Worm (Caenorhabditis elegans) whole organism, mixed stage, embryonic: ENCODE measurements around the gene F10D7.5.
A peak's percentile ranks its signal among the peaks of the same experiment; 100 is the strongest.

Experiments
- M03D4.4 ChIP-seq: sonication (generic microtip); optimal IDR thresholded peaks from 2 replicates; lab custom pipeline; 2017; ENCODE audit warnings: mild to moderate bottlenecking, missing genetic modification characterization, missing compliant biosample characterization
- bed-3 ChIP-seq: fragments of 200-800 bp; sonication (Bioruptor generic); optimal IDR thresholded peaks from 3 replicates; lab custom pipeline; 2018; ENCODE audit warnings: mild to moderate bottlenecking, missing genetic modification characterization, moderate library complexity, missing compliant biosample characterization
- blmp-1 ChIP-seq: fragments of 150-350 bp; optimal IDR thresholded peaks from 2 replicates; lab custom pipeline; 2014; ENCODE audit warnings: missing biosample characterization, missing genetic modification characterization
- ceh-39 ChIP-seq: fragments of 150-350 bp; optimal IDR thresholded peaks from 2 replicates; lab custom pipeline; 2014; ENCODE audit warnings: missing biosample characterization, missing genetic modification characterization
- ceh-43 ChIP-seq: fragments of 200-800 bp; sonication (Bioruptor generic); optimal IDR thresholded peaks from 2 replicates; lab custom pipeline; 2018; ENCODE audit warnings: mild to moderate bottlenecking, missing genetic modification characterization, moderate library complexity, missing compliant biosample characterization
- ceh-83 ChIP-seq: fragments of 200-800 bp; sonication (Bioruptor generic); optimal IDR thresholded peaks from 2 replicates; lab custom pipeline; 2018; ENCODE audit warnings: mild to moderate bottlenecking, missing genetic modification characterization, missing compliant biosample characterization
- ces-1 ChIP-seq: fragments of 150-350 bp; optimal IDR thresholded peaks from 2 replicates; lab custom pipeline; 2014; ENCODE audit warnings: missing biosample characterization, missing genetic modification reagents, missing genetic modification characterization
- cnd-1 ChIP-seq: fragments of 200-800 bp; sonication (Bioruptor generic); optimal IDR thresholded peaks from 2 replicates; lab custom pipeline; 2018; ENCODE audit warnings: mild to moderate bottlenecking, missing genetic modification characterization, missing compliant biosample characterization
- drap-1 ChIP-seq: fragments of 200-800 bp; sonication (Bioruptor generic); optimal IDR thresholded peaks from 3 replicates; lab custom pipeline; 2018; ENCODE audit warnings: mild to moderate bottlenecking, missing genetic modification characterization, missing compliant biosample characterization
- elt-1 ChIP-seq: sonication (generic microtip); optimal IDR thresholded peaks from 2 replicates; lab custom pipeline; 2017; ENCODE audit warnings: missing genetic modification characterization, mild to moderate bottlenecking, missing compliant biosample characterization, antibody characterized with exemption, moderate library complexity, borderline replicate concordance; ENCODE audit not compliant: insufficient read depth
- elt-3 ChIP-seq: fragments of 150-350 bp; optimal IDR thresholded peaks from 2 replicates; lab custom pipeline; 2014; ENCODE audit warnings: missing biosample characterization, missing genetic modification characterization
- flh-1 ChIP-seq: fragments of 200-800 bp; sonication (Bioruptor generic); optimal IDR thresholded peaks from 2 replicates; lab custom pipeline; 2018; ENCODE audit warnings: mild to moderate bottlenecking, missing genetic modification characterization, moderate library complexity, missing compliant biosample characterization
- ham-2 ChIP-seq: fragments of 200-800 bp; sonication (Bioruptor generic); optimal IDR thresholded peaks from 2 replicates; lab custom pipeline; 2018; ENCODE audit warnings: mild to moderate bottlenecking, missing genetic modification characterization, missing compliant biosample characterization
- hlh-1 ChIP-seq: fragments of 150-350 bp; optimal IDR thresholded peaks from 2 replicates; lab custom pipeline; 2014; ENCODE audit warnings: missing biosample characterization, missing genetic modification reagents, missing genetic modification characterization
- lin-32 ChIP-seq: fragments of 200-800 bp; sonication (Bioruptor generic); optimal IDR thresholded peaks from 2 replicates; lab custom pipeline; 2018; ENCODE audit warnings: mild to moderate bottlenecking, missing genetic modification characterization, missing compliant biosample characterization
- lsy-2 ChIP-seq: fragments of 150-350 bp; optimal IDR thresholded peaks from 2 replicates; lab custom pipeline; 2014; ENCODE audit warnings: missing biosample characterization, missing genetic modification characterization
- mep-1 ChIP-seq: fragments of 150-350 bp; optimal IDR thresholded peaks from 2 replicates; lab custom pipeline; 2017; ENCODE audit warnings: missing biosample characterization, missing genetic modification reagents, missing genetic modification characterization, inconsistent platforms
- mls-2 ChIP-seq: sonication (generic microtip); optimal IDR thresholded peaks from 2 replicates; lab custom pipeline; 2016; ENCODE audit warnings: mild to moderate bottlenecking, missing genetic modification characterization, moderate library complexity, missing compliant biosample characterization
- nhr-12 ChIP-seq: fragments of 150-350 bp; optimal IDR thresholded peaks from 2 replicates; lab custom pipeline; 2014; ENCODE audit warnings: missing biosample characterization, missing genetic modification characterization
- nhr-237 ChIP-seq: fragments of 150-350 bp; optimal IDR thresholded peaks from 2 replicates; lab custom pipeline; 2014; ENCODE audit warnings: missing biosample characterization, missing genetic modification characterization
- nhr-28 ChIP-seq: fragments of 150-350 bp; optimal IDR thresholded peaks from 2 replicates; lab custom pipeline; 2014; ENCODE audit warnings: missing biosample characterization, missing genetic modification characterization
- sem-2 ChIP-seq: fragments of 200-800 bp; sonication (Bioruptor generic); optimal IDR thresholded peaks from 2 replicates; lab custom pipeline; 2018; ENCODE audit warnings: mild to moderate bottlenecking, missing genetic modification characterization, missing compliant biosample characterization
- snpc-4 ChIP-seq: fragments of 150-350 bp; optimal IDR thresholded peaks from 2 replicates; lab custom pipeline; 2014; ENCODE audit warnings: missing biosample characterization, missing genetic modification characterization
- sptf-1 ChIP-seq: sonication (generic microtip); optimal IDR thresholded peaks from 2 replicates; lab custom pipeline; 2017; ENCODE audit warnings: mild to moderate bottlenecking, missing genetic modification characterization, moderate library complexity, missing compliant biosample characterization
- unc-120 ChIP-seq: sonication (generic microtip); optimal IDR thresholded peaks from 2 replicates; lab custom pipeline; 2017; ENCODE audit warnings: missing genetic modification characterization, missing compliant biosample characterization; ENCODE audit not compliant: poor library complexity, severe bottlenecking
- unc-39 ChIP-seq: fragments of 150-350 bp; optimal IDR thresholded peaks from 2 replicates; lab custom pipeline; 2014; ENCODE audit warnings: missing biosample characterization, missing genetic modification characterization
- unc-62 ChIP-seq: fragments of 150-350 bp; optimal IDR thresholded peaks from 2 replicates; lab custom pipeline; 2014; ENCODE audit warnings: missing biosample characterization, missing genetic modification reagents, missing genetic modification characterization
- zip-8 ChIP-seq: fragments of 150-350 bp; optimal IDR thresholded peaks from 2 replicates; lab custom pipeline; 2014; ENCODE audit warnings: missing biosample characterization, missing genetic modification characterization

The F10D7.5 gene

DNA sequence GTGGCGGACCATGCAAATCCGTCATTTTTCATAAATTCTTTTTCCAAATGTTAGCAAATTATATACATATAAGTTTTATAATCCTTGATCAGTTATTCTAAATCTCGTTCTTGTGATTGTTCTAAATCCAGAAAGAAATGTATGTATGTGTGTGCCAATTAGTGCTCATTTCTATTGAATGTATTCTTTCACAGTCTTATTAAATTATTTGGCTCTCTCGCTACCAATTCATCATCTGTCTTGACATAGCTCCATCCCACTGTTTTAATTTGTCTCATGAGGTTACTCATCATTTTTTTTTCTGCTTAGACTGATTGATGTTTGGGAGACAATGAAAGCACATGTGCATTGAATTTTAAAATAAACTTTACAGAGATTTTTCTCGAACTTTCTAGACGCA lies 36.0 kb downstream of the F10D7.5 start:
- TF ChIP-seq zip-8 (tag; lab: Kevin White, UChicago) (no peak), ces-1 (GFP tag; lab: Kevin White, UChicago) (peak; percentile 57)

- peak; percentile 49 for TF ChIP-seq ces-1 (GFP tag; lab: Kevin White, UChicago)
- TF ChIP-seq elt-1, result no peak
These were observed 39.3 kb downstream of the F10D7.5 start for ce11 chrX:17352098-17352497.

- TF ChIP-seq flh-1 (GFP tag; lab: Kevin White, UChicago) (no peak), ceh-39 (tag; lab: Kevin White, UChicago) (no peak), hlh-1 (tag; lab: Kevin White, UChicago) (no peak), mls-2 (tag; lab: Kevin White, UChicago) (no peak), unc-62 (GFP tag; lab: Kevin White, UChicago) (no peak), sptf-1 (tag; lab: Kevin White, UChicago) (no peak), lsy-2 (tag; lab: Kevin White, UChicago) (no peak), mep-1 (tag; lab: Kevin White, UChicago) (no peak), M03D4.4 (tag; lab: Kevin White, UChicago) (no peak), snpc-4 (tag; lab: Kevin White, UChicago) (no peak), lin-32 (GFP tag; lab: Kevin White, UChicago) (no peak), unc-39 (tag; lab: Kevin White, UChicago) (no peak), zip-8 (tag; lab: Kevin White, UChicago) (no peak), bed-3 (GFP tag; lab: Kevin White, UChicago) (no peak), ham-2 (GFP tag; lab: Kevin White, UChicago) (no peak), ceh-43 (GFP tag; lab: Kevin White, UChicago) (no peak), drap-1 (no peak), nhr-12 (tag; lab: Kevin White, UChicago) (no peak), ces-1 (GFP tag; lab: Kevin White, UChicago) (no peak), ceh-83 (no peak)
These were observed 42.0 kb downstream of the F10D7.5 start for ce11 chrX:17349411-17349810.

ce11 chrX:17340484-17340883 lies 50.9 kb downstream of the F10D7.5 start, which contains the start of gene C53C11.1:
C53C11.1 (plus strand) TSS chrX:17340784.
- TF ChIP-seq sem-2 (no peak), elt-1 (no peak), ceh-39 (tag; lab: Kevin White, UChicago) (no peak)
- TF ChIP-seq, all 35 proteins: peak for 0

- TF ChIP-seq nhr-28 (tag; lab: Kevin White, UChicago), result no peak
These were observed 52.5 kb downstream of the F10D7.5 start for ce11 chrX:17338944-17339343.

DNA sequence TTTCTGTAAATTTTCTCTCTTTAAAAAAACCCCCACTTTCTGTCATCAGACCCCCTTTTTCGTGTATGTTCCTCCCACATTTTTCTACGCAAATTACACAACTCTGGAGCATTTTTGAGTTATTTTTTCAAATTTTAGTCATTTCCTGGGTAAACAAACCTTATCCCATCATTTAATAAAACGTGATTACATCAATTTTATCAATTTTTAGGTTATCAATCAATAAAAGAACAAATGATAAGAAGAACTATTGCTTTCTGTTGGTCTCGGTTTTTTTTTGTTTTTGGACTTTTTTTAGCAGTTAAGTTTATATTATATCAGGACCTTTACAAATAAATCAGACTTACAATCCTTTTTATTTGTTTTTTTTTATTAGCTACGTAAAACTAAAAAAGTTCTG lies 55.1 kb downstream of the F10D7.5 start, which contains the start of gene C53C11.2:
TSS of gene C53C11.2 (plus strand) at position 284 of the 400 bp plus-strand sequence.
- TF ChIP-seq sptf-1 (tag; lab: Kevin White, UChicago) (no peak), ceh-83 (no peak), blmp-1 (tag; lab: Kevin White, UChicago) (no peak), ceh-39 (tag; lab: Kevin White, UChicago) (no peak), flh-1 (GFP tag; lab: Kevin White, UChicago) (no peak), zip-8 (tag; lab: Kevin White, UChicago) (no peak), cnd-1 (tag; lab: Kevin White, UChicago) (no peak), snpc-4 (tag; lab: Kevin White, UChicago) (no peak), lin-32 (GFP tag; lab: Kevin White, UChicago) (no peak), mep-1 (tag; lab: Kevin White, UChicago) (no peak), elt-1 (no peak), ceh-43 (GFP tag; lab: Kevin White, UChicago) (no peak), hlh-1 (tag; lab: Kevin White, UChicago) (no peak), nhr-237 (no peak)

DNA sequence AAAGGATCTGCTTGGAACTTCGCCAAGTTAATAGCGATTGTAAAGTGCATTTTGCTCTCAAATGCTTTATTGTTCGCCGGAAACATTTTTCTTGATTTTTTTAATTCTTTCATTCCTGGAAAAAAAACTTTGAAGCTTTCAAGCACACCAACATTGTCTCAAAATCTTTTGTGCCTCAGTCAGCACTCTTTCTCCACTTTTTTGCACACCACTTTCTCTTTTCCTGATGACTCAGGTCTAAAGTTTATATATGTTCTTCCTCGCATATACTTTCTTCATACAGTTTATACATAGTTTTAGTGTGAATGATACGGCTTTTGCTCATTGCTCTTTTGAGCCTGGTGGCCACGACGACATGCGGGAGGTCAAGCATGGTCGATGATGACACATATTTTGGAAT lies 57.7 kb downstream of the F10D7.5 start, which contains the start of gene C53C11.5:
TSS of gene C53C11.5 (plus strand) at position 301 of the 400 bp plus-strand sequence.
- TF ChIP-seq elt-1 (no peak), blmp-1 (tag; lab: Kevin White, UChicago) (no peak), ham-2 (GFP tag; lab: Kevin White, UChicago) (no peak), lsy-2 (tag; lab: Kevin White, UChicago) (no peak), unc-120 (no peak), M03D4.4 (tag; lab: Kevin White, UChicago) (no peak), sem-2 (no peak), elt-3 (no peak), sptf-1 (tag; lab: Kevin White, UChicago) (no peak)
